Fruit fly (Drosophila melanogaster): ENCODE measurements around the gene CG15362.

Gene CG15362

DNA sequence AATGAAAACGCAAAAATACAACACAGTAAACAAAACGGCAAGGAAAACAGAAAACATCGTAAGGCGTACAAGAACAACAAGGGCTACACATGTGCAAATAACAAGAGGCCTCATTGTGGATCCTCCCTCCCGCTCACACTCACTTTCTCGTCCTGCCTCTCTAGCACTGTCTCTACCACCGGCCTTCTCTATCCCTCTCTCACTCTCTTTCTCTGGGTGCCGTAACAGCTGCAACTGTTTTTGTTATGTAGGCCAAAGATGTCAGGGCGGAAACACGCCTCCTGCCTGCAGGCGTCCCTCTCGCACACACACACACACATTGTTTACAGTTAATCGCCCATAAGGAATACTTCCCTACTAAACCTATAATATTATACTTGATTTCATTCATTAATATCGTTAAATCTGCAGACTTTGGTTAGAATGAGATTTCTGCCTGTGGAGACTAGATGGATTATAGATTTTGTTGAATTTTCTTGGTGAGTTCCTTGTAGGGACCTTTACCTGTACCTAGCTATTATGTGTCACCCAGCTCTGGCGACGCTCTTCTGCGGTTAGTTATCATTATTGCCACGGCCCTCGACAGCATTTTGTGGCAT is 33.0 kb downstream of the CG15362 start:
- TF ChIP-seq Hr78 (GFP tag; optimal IDR thresholded peaks at IDR 0.05) (no peak), rgr (GFP tag; optimal IDR thresholded peaks at IDR 0.05) (no peak), jim (GFP tag; optimal IDR thresholded peaks at IDR 0.05) (no peak), Hr83 (GFP tag; optimal IDR thresholded peaks at IDR 0.05; ENCODE audit: poor library complexity, severe bottlenecking) (no peak), Dfd (GFP tag; optimal IDR thresholded peaks at IDR 0.05) (no peak), CG9705 (GFP tag; optimal IDR thresholded peaks at IDR 0.05) (no peak), Rel (GFP tag; optimal IDR thresholded peaks at IDR 0.05) (no peak), Rel (tag; optimal IDR thresholded peaks at IDR 0.05) (no peak), brk (GFP tag; optimal IDR thresholded peaks at IDR 0.05) (no peak), lola (GFP tag; optimal IDR thresholded peaks at IDR 0.05) (no peak), Myc (optimal IDR thresholded peaks at IDR 0.05) (no peak), tai (GFP tag; optimal IDR thresholded peaks at IDR 0.05) (no peak), sv (GFP tag; optimal IDR thresholded peaks at IDR 0.05) (no peak), Abd-B (GFP tag; optimal IDR thresholded peaks at IDR 0.05) (no peak), br (GFP tag; optimal IDR thresholded peaks at IDR 0.05) (no peak), Sp1 (GFP tag; optimal IDR thresholded peaks at IDR 0.05) (no peak), Dif (GFP tag; optimal IDR thresholded peaks at IDR 0.05; ENCODE audit: partially characterized antibody) (no peak), h (GFP tag; optimal IDR thresholded peaks at IDR 0.05) (no peak), dsf (GFP tag; optimal IDR thresholded peaks at IDR 0.05; ENCODE audit: borderline replicate concordance) (no peak), sage (GFP tag; optimal IDR thresholded peaks at IDR 0.05) (no peak), Mio (GFP tag; optimal IDR thresholded peaks at IDR 0.05) (no peak)

dm6 chr2L:2015204-2015603 is 34.2 kb downstream of the CG15362 start:
- TF ChIP-seq dmrt93B (GFP tag; optimal IDR thresholded peaks at IDR 0.05) = no peak

dm6 chr2L:2022823-2023222 is 41.8 kb downstream of the CG15362 start:
- TF ChIP-seq CG9705 (GFP tag; optimal IDR thresholded peaks at IDR 0.05) = no peak
- no peak for TF ChIP-seq Dfd (GFP tag; optimal IDR thresholded peaks at IDR 0.05)
- no peak for TF ChIP-seq brk (GFP tag; optimal IDR thresholded peaks at IDR 0.05)
- no peak for TF ChIP-seq br (GFP tag; optimal IDR thresholded peaks at IDR 0.05)
- TF ChIP-seq Dif (GFP tag; optimal IDR thresholded peaks at IDR 0.05; ENCODE audit: partially characterized antibody) = no peak
- no peak for TF ChIP-seq GATAd (GFP tag; optimal IDR thresholded peaks at IDR 0.05)
- TF ChIP-seq ey (GFP tag; optimal IDR thresholded peaks at IDR 0.05) = no peak
- TF ChIP-seq N (GFP tag; optimal IDR thresholded peaks at IDR 0.05) = no peak
- TF ChIP-seq lola (GFP tag; optimal IDR thresholded peaks at IDR 0.05) = no peak
- no peak for TF ChIP-seq Mio (GFP tag; optimal IDR thresholded peaks at IDR 0.05)
- no peak for TF ChIP-seq Abd-B (GFP tag; optimal IDR thresholded peaks at IDR 0.05)
- no peak for TF ChIP-seq CrebA (GFP tag; optimal IDR thresholded peaks at IDR 0.05; ENCODE audit: borderline replicate concordance)
- no peak for TF ChIP-seq HLH106 (tag; optimal IDR thresholded peaks at IDR 0.05)
- no peak for TF ChIP-seq Myc (optimal IDR thresholded peaks at IDR 0.05)
- no peak for TF ChIP-seq Hnf4 (GFP tag; optimal IDR thresholded peaks at IDR 0.05)
- no peak for TF ChIP-seq Hr78 (GFP tag; optimal IDR thresholded peaks at IDR 0.05)
- no peak for TF ChIP-seq jim (GFP tag; optimal IDR thresholded peaks at IDR 0.05)
- no peak for TF ChIP-seq Sp1 (GFP tag; optimal IDR thresholded peaks at IDR 0.05)

- no peak for TF ChIP-seq br (GFP tag; optimal IDR thresholded peaks at IDR 0.05)
- no peak for TF ChIP-seq CrebA (GFP tag; optimal IDR thresholded peaks at IDR 0.05; ENCODE audit: borderline replicate concordance)
- no peak for TF ChIP-seq OdsH (GFP tag; optimal IDR thresholded peaks at IDR 0.05)
- no peak for TF ChIP-seq tai (GFP tag; optimal IDR thresholded peaks at IDR 0.05)
- TF ChIP-seq woc (GFP tag; optimal IDR thresholded peaks at IDR 0.05) = no peak
- no peak for TF ChIP-seq Hr78 (GFP tag; optimal IDR thresholded peaks at IDR 0.05)
- no peak for TF ChIP-seq Jra (GFP tag; optimal IDR thresholded peaks at IDR 0.05)
- TF ChIP-seq Myc (optimal IDR thresholded peaks at IDR 0.05) = no peak
- no peak for TF ChIP-seq foxo (GFP tag; optimal IDR thresholded peaks at IDR 0.05)
- no peak for TF ChIP-seq jim (GFP tag; optimal IDR thresholded peaks at IDR 0.05)
- no peak for TF ChIP-seq Rel (GFP tag; optimal IDR thresholded peaks at IDR 0.05)
- TF ChIP-seq Rel (tag; optimal IDR thresholded peaks at IDR 0.05) = no peak
- no peak for TF ChIP-seq Dfd (GFP tag; optimal IDR thresholded peaks at IDR 0.05)
- no peak for TF ChIP-seq psq (GFP tag; optimal IDR thresholded peaks at IDR 0.05)
- no peak for TF ChIP-seq sv (GFP tag; optimal IDR thresholded peaks at IDR 0.05)
These were observed 50.5 kb downstream of the CG15362 start for dm6 chr2L:2031522-2031921.
